Worm (Caenorhabditis elegans): Measurements from ENCODE around the gene F08D12.3.

The F08D12.3 gene

ce11 chrII:2751278-2751677 lies 28.1 kb upstream of the F08D12.3 start (continued):
- peak; percentile 51; the same call in 1 of the 2 replicates for TF ChIP-seq B0336.3 (GFP tag; IDR thresholded peaks at IDR 0.05)
- TF ChIP-seq tbx-9 (tag; optimal IDR thresholded peaks at IDR 0.05; ENCODE audit: borderline replicate concordance), result no peak
- TF ChIP-seq ekl-4 (GFP tag; IDR thresholded peaks at IDR 0.05), result 0 out of 2 replicates have a peak, but pooled peaks have one; percentile 21
- TF ChIP-seq nfyb-1 (GFP tag; IDR thresholded peaks at IDR 0.05), result 0 out of 2 replicates have a peak, but pooled peaks have one; percentile 30
- TF ChIP-seq Y53F4B.3 (GFP tag; IDR thresholded peaks at IDR 0.05), result no peak
- TF ChIP-seq madf-6 (GFP tag; IDR thresholded peaks at IDR 0.05), result peak; percentile 43; the same call in 1 of the 2 replicates
- TF ChIP-seq Y67H2A.10 (GFP tag; conservative IDR thresholded peaks at IDR 0.05), result no peak
- no peak; the same call in none of the 2 replicates for TF ChIP-seq D2030.7 (GFP tag; IDR thresholded peaks at IDR 0.05)
- TF ChIP-seq mes-4 (tag; optimal IDR thresholded peaks at IDR 0.05), result no peak

ce11 chrII:2752536-2752935 lies 26.8 kb upstream of the F08D12.3 start, which contains the start of gene F29A7.6:
Gene F29A7.6, minus strand, starts transcription at chrII:2752611.
- TF ChIP-seq sdz-38 (tag; optimal IDR thresholded peaks at IDR 0.05), result no peak
- TF ChIP-seq nhr-27 (tag; optimal IDR thresholded peaks at IDR 0.05), result no peak
- no peak for TF ChIP-seq F57A8.1 (GFP tag; optimal IDR thresholded peaks at IDR 0.05)
- TF ChIP-seq egrh-3 (GFP tag; IDR thresholded peaks at IDR 0.05), result no peak
- TF ChIP-seq ztf-28 (GFP tag; IDR thresholded peaks at IDR 0.05), result peak; percentile 69; the same call in 1 of the 2 replicates
- peak; percentile 23 for TF ChIP-seq madf-8 (GFP tag; conservative IDR thresholded peaks at IDR 0.05)
- peak; percentile 31 for TF ChIP-seq K12H6.12 (tag; optimal IDR thresholded peaks at IDR 0.05)
- TF ChIP-seq bed-2 (GFP tag; IDR thresholded peaks at IDR 0.05), result 0 out of 2 replicates have a peak, but pooled peaks have one; percentile 55
- TF ChIP-seq lin-54 (GFP tag; optimal IDR thresholded peaks at IDR 0.05), result peak; percentile 55
- TF ChIP-seq D2030.7 (GFP tag; IDR thresholded peaks at IDR 0.05), result peak; percentile 55
- TF ChIP-seq ama-1 (optimal IDR thresholded peaks at IDR 0.05), result no peak
- no peak for TF ChIP-seq ama-1 (GFP tag; optimal IDR thresholded peaks at IDR 0.05)
- peak; percentile 62 for TF ChIP-seq madf-6 (GFP tag; IDR thresholded peaks at IDR 0.05)
- peak; percentile 63; the same call in 1 of the 2 replicates for TF ChIP-seq dox-1 (GFP tag; IDR thresholded peaks at IDR 0.05)
- TF ChIP-seq aptf-2 (GFP tag; conservative IDR thresholded peaks at IDR 0.05), result peak; percentile 54; the same call in 1 of the 2 replicates
- TF ChIP-seq snpc-1.3 (tag; optimal IDR thresholded peaks at IDR 0.05; ENCODE audit: insufficient read depth), result no peak
- no peak for TF ChIP-seq ztf-22 (GFP tag; optimal IDR thresholded peaks at IDR 0.05)
- no peak for TF ChIP-seq egl-44 (GFP tag; IDR thresholded peaks at IDR 0.05)
- TF ChIP-seq Y56A3A.18 (GFP tag; IDR thresholded peaks at IDR 0.05), result no peak
- peak; percentile 13 for TF ChIP-seq lsl-1 (GFP tag; optimal IDR thresholded peaks at IDR 0.05)
- peak; percentile 36; the same call in 1 of the 2 replicates for TF ChIP-seq F33H1.4 (GFP tag; IDR thresholded peaks at IDR 0.05)
- no peak for TF ChIP-seq ceh-79 (tag; optimal IDR thresholded peaks at IDR 0.05)
- no peak for TF ChIP-seq rec-8 (tag; optimal IDR thresholded peaks at IDR 0.05)
- no peak for TF ChIP-seq ets-4 (GFP tag; optimal IDR thresholded peaks at IDR 0.05)
- no peak for TF ChIP-seq B0019.2 (GFP tag; conservative IDR thresholded peaks at IDR 0.05)
- TF ChIP-seq ceh-27 (GFP tag; optimal IDR thresholded peaks at IDR 0.05), result peak; percentile 54
- TF ChIP-seq tbp1 (GFP tag; optimal IDR thresholded peaks at IDR 0.05), result peak; percentile 21
- no peak for TF ChIP-seq ztf-6 (GFP tag; IDR thresholded peaks at IDR 0.05)
- TF ChIP-seq dpl-1 (GFP tag; optimal IDR thresholded peaks at IDR 0.05), result no peak
- peak; percentile 96 for TF ChIP-seq mcd-1 (GFP tag; IDR thresholded peaks at IDR 0.05)
- TF ChIP-seq nhr-120 (GFP tag; IDR thresholded peaks at IDR 0.05), result no peak
- TF ChIP-seq Y95B8A.8 (GFP tag; IDR thresholded peaks at IDR 0.05), result no peak
- TF ChIP-seq F49E8.2 (tag; optimal IDR thresholded peaks at IDR 0.05; ENCODE audit: insufficient read depth), result no peak
- peak; percentile 66 for TF ChIP-seq attf-5 (GFP tag; optimal IDR thresholded peaks at IDR 0.05)
- TF ChIP-seq unc-130 (GFP tag; optimal IDR thresholded peaks at IDR 0.05), result peak; percentile 35
- TF ChIP-seq ceh-100 (GFP tag; IDR thresholded peaks at IDR 0.05), result peak; percentile 38
- peak; percentile 5 for TF ChIP-seq snpc-1.1 (tag; optimal IDR thresholded peaks at IDR 0.05; ENCODE audit: insufficient read depth)
- TF ChIP-seq sea-2 (GFP tag; IDR thresholded peaks at IDR 0.05), result no peak
- peak; percentile 35; the same call in 1 of the 2 replicates for TF ChIP-seq rcor-1 (GFP tag; IDR thresholded peaks at IDR 0.05)
- TF ChIP-seq F10E7.11 (tag; optimal IDR thresholded peaks at IDR 0.05), result no peak

Data from whole organism, young adult.